Fruit fly (Drosophila melanogaster): ENCODE measurements around the gene CG34175.

DNA sequence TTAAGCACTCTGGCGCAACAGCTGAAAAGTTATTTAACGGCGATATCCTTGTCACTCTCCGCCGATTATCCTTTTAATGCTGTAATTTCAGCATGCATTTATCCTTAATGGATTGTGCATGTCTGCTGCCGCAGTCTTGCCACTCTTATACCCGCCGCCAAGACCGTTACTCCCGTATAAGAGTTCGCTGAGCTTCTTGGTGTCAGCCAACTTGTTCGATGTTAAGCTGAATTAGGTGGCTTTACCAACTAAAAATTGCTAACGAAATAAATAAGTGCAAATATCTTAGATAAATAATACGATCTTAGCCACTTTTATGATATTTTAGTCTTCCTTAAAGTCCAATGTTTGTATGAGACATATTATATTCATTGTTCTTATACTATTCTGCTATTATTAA lies 43.3 kb downstream of the CG34175 start:
- TF ChIP-seq CG17806 (tag; optimal IDR thresholded peaks at IDR 0.05): no peak
- TF ChIP-seq EcR (GFP tag; optimal IDR thresholded peaks at IDR 0.05): no peak
- no peak for TF ChIP-seq CG34367 (tag; optimal IDR thresholded peaks at IDR 0.05)
- no peak for TF ChIP-seq CG8159 (tag; optimal IDR thresholded peaks at IDR 0.05)
- TF ChIP-seq CG8301 (tag; optimal IDR thresholded peaks at IDR 0.05): no peak
- TF ChIP-seq CG4496 (GFP tag; IDR thresholded peaks at IDR 0.05): no peak
- no peak for TF ChIP-seq CG13204 (GFP tag; optimal IDR thresholded peaks at IDR 0.05)
- TF ChIP-seq CG14655 (GFP tag; optimal IDR thresholded peaks at IDR 0.05): no peak
- no peak for TF ChIP-seq CG15710 (tag; optimal IDR thresholded peaks at IDR 0.05)
- TF ChIP-seq Ets98B (GFP tag; IDR thresholded peaks at IDR 0.05): no peak
